Worm (Caenorhabditis elegans): ENCODE data around the gene gst-12.

gst-12 gene

ce11 chrII:13627001-13627400 lies 9.1 kb upstream of the gst-12 start, which contains the start of gene gst-19:
Gene gst-19, minus strand, starts transcription at chrII:13627145.
- TF ChIP-seq him-1 (tag; optimal IDR thresholded peaks at IDR 0.05) (no peak), dao-5 (tag; optimal IDR thresholded peaks at IDR 0.05) (no peak), W03F9.2 (tag; optimal IDR thresholded peaks at IDR 0.05) (no peak)

- TF ChIP-seq W03F9.2 (tag; optimal IDR thresholded peaks at IDR 0.05): no peak
Measured at ce11 chrII:13624330-13624729, 6.5 kb upstream of the gst-12 start, which contains the start of gene gst-16. Gene gst-16, minus strand, starts transcription at chrII:13624440.

- TF ChIP-seq W03F9.2 (tag; optimal IDR thresholded peaks at IDR 0.05) (no peak), him-1 (tag; optimal IDR thresholded peaks at IDR 0.05) (no peak), dao-5 (tag; optimal IDR thresholded peaks at IDR 0.05) (no peak)
Measured at ce11 chrII:13616000-13616399, 1.9 kb downstream of the gst-12 start, which contains the start of gene gst-14. Gene gst-14, minus strand, starts transcription at chrII:13616100.

DNA sequence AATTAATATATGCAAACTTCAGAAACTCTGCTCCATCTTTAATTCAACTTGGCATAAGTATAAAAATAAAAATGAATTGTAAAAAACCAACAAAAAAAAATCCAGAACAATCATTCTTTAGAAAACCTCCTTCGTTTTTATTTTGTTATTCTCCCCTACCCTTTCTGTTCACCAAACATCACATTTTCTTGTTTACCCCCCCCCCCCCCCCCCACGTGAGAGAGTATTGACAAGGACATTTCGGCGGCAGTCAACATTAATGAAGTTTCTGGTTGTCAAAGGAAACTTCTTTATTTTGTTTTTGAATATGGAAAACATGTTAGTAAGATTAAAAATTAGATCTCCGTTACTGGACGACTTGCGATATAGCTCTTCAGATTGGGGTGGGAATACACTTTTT lies 3.3 kb downstream of the gst-12 start:
- TF ChIP-seq dao-5 (tag; optimal IDR thresholded peaks at IDR 0.05): no peak
- TF ChIP-seq W03F9.2 (tag; optimal IDR thresholded peaks at IDR 0.05): no peak
- TF ChIP-seq him-1 (tag; optimal IDR thresholded peaks at IDR 0.05): no peak

DNA sequence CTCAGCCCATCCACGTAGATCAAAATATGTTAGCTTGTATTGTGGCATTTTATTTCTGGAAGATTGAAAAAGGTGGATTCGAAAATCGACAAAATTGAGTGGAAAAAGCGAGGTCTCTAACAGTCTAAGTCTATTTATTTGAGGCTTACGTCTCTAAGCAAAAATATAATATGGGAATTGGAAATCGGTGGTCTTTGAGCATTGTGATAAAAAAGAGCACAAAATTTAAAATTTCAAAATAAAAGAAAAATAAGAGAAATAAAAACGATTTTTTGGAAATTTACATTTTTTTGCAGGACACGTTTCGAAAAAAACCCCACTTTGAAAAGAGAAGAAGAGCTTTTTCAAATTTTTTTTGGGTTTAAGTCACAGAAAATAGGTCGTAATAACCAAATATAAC lies 4.8 kb downstream of the gst-12 start, which contains the start of gene gst-15:
TSS of gene gst-15 (minus strand) at position 101 of the 400 bp plus-strand sequence.
- TF ChIP-seq dao-5 (tag; optimal IDR thresholded peaks at IDR 0.05) (no peak), W03F9.2 (tag; optimal IDR thresholded peaks at IDR 0.05) (no peak), him-1 (tag; optimal IDR thresholded peaks at IDR 0.05) (no peak)

DNA sequence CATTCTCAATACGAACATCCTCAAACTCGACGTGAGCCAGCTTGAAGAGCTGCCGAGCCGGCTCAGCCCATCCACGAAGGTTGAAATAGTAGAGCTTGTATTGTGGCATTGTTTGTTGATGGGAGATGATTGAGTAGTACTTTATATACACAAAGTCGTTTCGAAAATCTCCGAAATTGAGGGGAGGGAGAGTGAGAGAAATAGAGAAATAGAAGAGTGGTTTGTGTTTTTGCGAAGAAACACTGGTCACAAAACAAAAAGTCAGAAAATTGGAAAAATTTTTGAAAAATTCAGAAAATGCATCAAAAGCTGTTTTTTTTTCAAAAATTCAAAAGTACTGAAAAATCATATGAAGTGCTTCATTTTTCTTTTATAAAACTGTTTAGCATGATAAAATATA lies 6.7 kb downstream of the gst-12 start, which contains the start of gene gst-24:
TSS of gene gst-24 (minus strand) at position 181 of the 400 bp plus-strand sequence.
- no peak for TF ChIP-seq dao-5 (tag; optimal IDR thresholded peaks at IDR 0.05)
- TF ChIP-seq him-1 (tag; optimal IDR thresholded peaks at IDR 0.05): no peak
- TF ChIP-seq W03F9.2 (tag; optimal IDR thresholded peaks at IDR 0.05): no peak

DNA sequence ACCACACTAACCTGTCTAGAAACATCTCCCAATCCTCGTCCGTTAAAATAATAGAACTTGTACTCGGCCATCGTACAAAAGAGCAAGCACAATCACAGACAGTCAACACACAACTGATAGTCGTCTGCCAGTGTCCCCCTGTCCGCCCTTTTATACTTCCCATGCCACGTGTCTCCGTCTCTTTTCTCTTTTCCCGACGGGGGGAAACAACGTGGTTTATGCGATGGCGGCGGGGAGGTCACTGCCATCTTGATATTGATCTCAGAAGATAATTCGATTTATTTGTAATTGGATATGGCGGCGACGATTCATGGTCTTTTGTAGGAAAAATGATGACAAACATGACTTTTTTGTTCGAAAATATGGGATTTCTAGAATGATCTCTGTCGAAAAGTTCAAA lies 8.2 kb downstream of the gst-12 start, which contains the start of gene gst-20:
TSS of gene gst-20 (minus strand) at position 170 of the 400 bp plus-strand sequence.
- TF ChIP-seq W03F9.2 (tag; optimal IDR thresholded peaks at IDR 0.05) (no peak), dao-5 (tag; optimal IDR thresholded peaks at IDR 0.05) (no peak), him-1 (tag; optimal IDR thresholded peaks at IDR 0.05) (no peak)

DNA sequence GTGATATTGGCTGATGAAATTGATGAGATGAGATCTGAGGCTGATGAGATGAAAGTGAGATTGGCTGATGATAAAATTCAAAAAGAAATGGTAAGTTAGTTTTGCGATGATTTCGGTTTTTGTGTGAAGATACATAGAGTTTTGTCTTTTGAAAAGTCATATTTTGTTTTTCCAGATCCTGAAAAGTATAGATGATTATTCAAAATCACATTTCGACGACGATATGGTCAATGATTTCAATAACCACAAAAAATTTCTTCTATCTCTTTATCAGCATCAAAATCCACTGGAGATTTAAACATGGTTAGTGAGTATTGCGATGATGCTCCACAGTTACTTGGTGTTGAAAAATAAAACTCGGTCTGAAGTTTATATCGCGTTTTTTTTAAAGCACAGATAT lies 17.0 kb downstream of the gst-12 start, which contains the start of gene csp-1:
TSS of gene csp-1 (plus strand) at position 301 of the 400 bp plus-strand sequence.
- TF ChIP-seq him-1 (tag; optimal IDR thresholded peaks at IDR 0.05): no peak
- TF ChIP-seq W03F9.2 (tag; optimal IDR thresholded peaks at IDR 0.05): no peak
- TF ChIP-seq dao-5 (tag; optimal IDR thresholded peaks at IDR 0.05): no peak

DNA sequence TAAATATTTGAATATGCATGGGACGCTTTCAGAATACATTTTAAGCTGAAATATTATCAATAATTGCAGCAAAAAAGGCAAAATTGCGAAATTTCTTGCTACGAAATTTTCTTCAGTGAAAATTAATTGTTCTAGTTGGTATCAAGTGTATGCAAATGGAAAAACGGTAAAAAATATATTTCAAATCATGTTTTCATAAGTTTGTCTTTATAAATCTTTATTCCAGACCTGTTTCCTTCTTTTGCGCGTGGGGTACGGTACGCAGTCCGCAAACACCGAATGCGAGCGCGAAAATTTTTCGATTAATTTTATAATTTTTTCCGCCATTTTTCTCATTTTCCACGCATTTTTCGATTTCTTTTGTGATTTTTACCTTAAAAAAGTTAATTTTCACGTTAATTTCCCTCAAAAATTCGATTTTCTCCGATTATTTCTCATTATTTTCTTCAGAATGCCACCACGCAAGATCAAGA lies 21.3 kb downstream of the gst-12 start, which contains the start of the genes fbxc-23 and csc-1:
TSS of gene fbxc-23 (minus strand) at position 51 of the 473 bp plus-strand sequence.
TSS of gene csc-1 (plus strand) at position 451 of the 473 bp plus-strand sequence.
- TF ChIP-seq W03F9.2 (tag; optimal IDR thresholded peaks at IDR 0.05) (peak; percentile 52), dao-5 (tag; optimal IDR thresholded peaks at IDR 0.05) (no peak), him-1 (tag; optimal IDR thresholded peaks at IDR 0.05) (no peak)

DNA sequence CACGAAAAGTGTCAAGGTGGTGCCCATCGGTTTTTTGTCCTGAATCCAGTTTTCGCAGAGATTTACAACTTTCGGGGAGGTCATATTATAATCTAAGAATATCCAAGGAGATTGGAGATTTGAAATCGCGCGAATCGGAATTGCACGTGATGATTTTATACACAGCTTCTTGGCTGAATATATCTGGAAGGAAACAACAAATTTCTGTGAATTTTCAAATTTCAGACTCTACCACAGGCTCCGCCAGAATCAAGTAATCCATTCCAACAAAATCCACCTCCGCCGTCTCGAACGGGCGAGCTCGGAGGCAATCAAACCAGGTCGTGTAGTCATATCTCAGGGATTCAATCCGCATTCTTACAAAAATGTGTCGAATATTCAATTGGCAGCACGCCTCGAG lies 22.6 kb downstream of the gst-12 start:
- no peak for TF ChIP-seq him-1 (tag; optimal IDR thresholded peaks at IDR 0.05)
- no peak for TF ChIP-seq dao-5 (tag; optimal IDR thresholded peaks at IDR 0.05)
- TF ChIP-seq W03F9.2 (tag; optimal IDR thresholded peaks at IDR 0.05): no peak

- TF ChIP-seq W03F9.2 (tag; optimal IDR thresholded peaks at IDR 0.05): no peak
- no peak for TF ChIP-seq him-1 (tag; optimal IDR thresholded peaks at IDR 0.05)
Measured at ce11 chrII:13593659-13594221, 24.1 kb downstream of the gst-12 start, which contains the start of gene clec-146. Gene clec-146, minus strand, starts transcription at chrII:13593774.

DNA sequence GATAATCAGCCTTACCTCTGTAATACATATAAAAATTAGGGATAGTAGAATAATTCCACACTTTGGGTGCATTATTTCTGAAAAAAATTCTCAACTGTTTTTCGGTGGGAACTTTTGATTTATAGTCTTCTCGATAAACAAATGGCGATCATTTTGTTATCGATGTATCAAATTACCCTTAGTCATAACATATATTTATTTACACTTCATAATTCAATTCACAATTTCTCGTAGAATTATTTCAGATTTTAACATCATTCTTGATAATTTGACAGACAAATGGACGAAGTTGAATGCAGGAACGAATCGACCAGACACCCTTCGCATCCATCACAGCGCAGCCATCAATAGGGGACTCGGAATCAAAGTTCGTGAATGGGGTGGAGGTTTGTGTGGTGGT lies 27.4 kb downstream of the gst-12 start, which contains the start of gene clec-145:
TSS of gene clec-145 (minus strand) at position 101 of the 400 bp plus-strand sequence.
- TF ChIP-seq him-1 (tag; optimal IDR thresholded peaks at IDR 0.05) (no peak), dao-5 (tag; optimal IDR thresholded peaks at IDR 0.05) (no peak), W03F9.2 (tag; optimal IDR thresholded peaks at IDR 0.05) (no peak)

DNA sequence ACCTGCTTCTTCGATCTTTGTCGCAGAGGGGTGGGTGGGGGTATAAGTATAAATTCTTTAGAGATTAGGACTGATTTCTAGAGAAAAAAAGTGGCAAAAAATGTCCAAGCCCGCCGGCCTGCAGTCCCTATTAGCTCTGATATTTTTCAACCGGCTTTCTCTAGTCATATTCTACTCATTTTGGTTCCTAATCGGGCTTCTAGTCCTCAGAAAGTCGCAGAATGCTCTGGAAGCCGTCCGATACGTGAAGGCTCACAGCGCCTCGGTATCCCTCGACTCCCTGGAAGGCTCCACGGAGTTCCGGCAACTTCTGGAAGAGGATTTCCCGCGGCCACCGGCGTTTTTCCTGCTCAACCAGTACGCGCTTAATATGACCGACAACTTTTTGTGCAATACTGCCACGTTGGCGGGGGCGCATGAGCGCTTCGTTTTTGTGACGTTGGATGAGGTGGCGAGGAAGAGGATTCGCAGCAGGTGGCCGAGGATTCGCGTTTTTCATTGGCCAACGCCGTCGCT lies 32.1 kb downstream of the gst-12 start, which contains the start of gene Y48E1B.8:
TSS of gene Y48E1B.8 (plus strand) at position 51 of the 516 bp plus-strand sequence.
- no peak for TF ChIP-seq him-1 (tag; optimal IDR thresholded peaks at IDR 0.05)
- TF ChIP-seq dao-5 (tag; optimal IDR thresholded peaks at IDR 0.05): no peak
- TF ChIP-seq W03F9.2 (tag; optimal IDR thresholded peaks at IDR 0.05): no peak
